Fruit fly (Drosophila melanogaster) whole organism, pupa: ENCODE measurements around the gene CG31176.

Experiments used
- CG10348 ChIP-seq: fragments of 200-800 bp; sonication (Bioruptor generic); IDR thresholded peaks from 2 replicates; pipeline ENCODE4 v1.3.6; 2022; ENCODE audit warnings: missing biosample characterization, missing genetic modification characterization
- CG12605 ChIP-seq: fragments of 200-800 bp; sonication (Bioruptor generic); IDR thresholded peaks from 2 replicates; pipeline ENCODE4 v1.3.6; 2022; ENCODE audit warnings: missing biosample characterization, missing genetic modification characterization
- CG13204 ChIP-seq: fragments of 200-800 bp; sonication (Bioruptor generic); optimal IDR thresholded peaks from 2 replicates; lab custom pipeline; 2018; ENCODE audit warnings: missing biosample characterization, mild to moderate bottlenecking, missing genetic modification characterization, moderate library complexity
- CG14655 ChIP-seq: fragments of 200-800 bp; sonication (Bioruptor generic); optimal IDR thresholded peaks from 3 replicates; lab custom pipeline; 2017; ENCODE audit warnings: mild to moderate bottlenecking, missing biosample characterization, missing genetic modification reagents, missing genetic modification characterization
- CG15710 ChIP-seq: fragments of 200-800 bp; sonication (Bioruptor generic); optimal IDR thresholded peaks from 2 replicates; lab custom pipeline; 2018; ENCODE audit warnings: missing biosample characterization, mild to moderate bottlenecking, missing genetic modification characterization, moderate library complexity
- CG17806 ChIP-seq: fragments of 200-800 bp; sonication (Bioruptor generic); optimal IDR thresholded peaks from 2 replicates; lab custom pipeline; 2018; ENCODE audit warnings: missing biosample characterization, mild to moderate bottlenecking, missing genetic modification characterization, moderate library complexity
- CG32121 ChIP-seq: fragments of 200-800 bp; sonication (Bioruptor generic); IDR thresholded peaks from 2 replicates; pipeline ENCODE4 v1.3.6; 2022; ENCODE audit warnings: missing biosample characterization, missing genetic modification characterization
- CG34367 ChIP-seq: fragments of 200-800 bp; sonication (Bioruptor generic); optimal IDR thresholded peaks from 2 replicates; lab custom pipeline; 2018; ENCODE audit warnings: missing biosample characterization, mild to moderate bottlenecking, missing genetic modification characterization
- CG8159 ChIP-seq: fragments of 200-800 bp; sonication (Bioruptor generic); optimal IDR thresholded peaks from 3 replicates; lab custom pipeline; 2018; ENCODE audit warnings: missing biosample characterization, mild to moderate bottlenecking, missing genetic modification characterization, moderate library complexity
- CG8301 ChIP-seq: fragments of 200-800 bp; sonication (Bioruptor generic); optimal IDR thresholded peaks from 2 replicates; lab custom pipeline; 2018; ENCODE audit warnings: missing biosample characterization, mild to moderate bottlenecking, missing genetic modification characterization
- CG9948 ChIP-seq: fragments of 200-800 bp; sonication (Bioruptor generic); optimal IDR thresholded peaks from 2 replicates; lab custom pipeline; 2018; ENCODE audit warnings: missing biosample characterization, mild to moderate bottlenecking, missing genetic modification characterization, moderate library complexity
- D1 ChIP-seq: fragments of 200-800 bp; sonication (Bioruptor generic); optimal IDR thresholded peaks from 2 replicates; lab custom pipeline; 2018; ENCODE audit warnings: missing biosample characterization, mild to moderate bottlenecking, missing genetic modification characterization, moderate library complexity
- EcR ChIP-seq: fragments of 200-800 bp; sonication (Bioruptor generic); optimal IDR thresholded peaks from 3 replicates; lab custom pipeline; 2019; ENCODE audit warnings: missing biosample characterization, missing genetic modification characterization, mild to moderate bottlenecking, moderate library complexity, missing genetic modification reagents
- Ets98B ChIP-seq: fragments of 200-800 bp; sonication (Bioruptor generic); IDR thresholded peaks from 2 replicates; pipeline ENCODE4 v1.3.6; 2022; ENCODE audit warnings: missing biosample characterization, missing genetic modification characterization
- Pif1A ChIP-seq: fragments of 200-800 bp; sonication (Bioruptor generic); optimal IDR thresholded peaks from 3 replicates; lab custom pipeline; 2016; ENCODE audit warnings: missing biosample characterization, missing genetic modification characterization
- Pif1B ChIP-seq: fragments of 200-800 bp; sonication (Bioruptor generic); optimal IDR thresholded peaks from 3 replicates; lab custom pipeline; 2016; ENCODE audit warnings: missing biosample characterization, missing genetic modification characterization
- Snoo ChIP-seq: fragments of 200-800 bp; sonication (Bioruptor generic); optimal IDR thresholded peaks from 3 replicates; lab custom pipeline; 2017; ENCODE audit warnings: missing biosample characterization, mild to moderate bottlenecking, missing genetic modification characterization, inconsistent platforms
- fd96Ca ChIP-seq: fragments of 200-800 bp; sonication (Bioruptor generic); IDR thresholded peaks from 3 replicates; pipeline ENCODE4 v1.3.6; 2022; ENCODE audit warnings: missing biosample characterization, missing genetic modification characterization
- gl ChIP-seq: fragments of 200-800 bp; sonication (Bioruptor generic); optimal IDR thresholded peaks from 2 replicates; lab custom pipeline; 2018; ENCODE audit warnings: missing biosample characterization, mild to moderate bottlenecking, missing genetic modification characterization
- rn ChIP-seq: fragments of 200-800 bp; sonication (Bioruptor generic); IDR thresholded peaks from 2 replicates; pipeline ENCODE4 v1.3.6; 2022; ENCODE audit warnings: missing biosample characterization, missing genetic modification characterization

The CG31176 gene

DNA sequence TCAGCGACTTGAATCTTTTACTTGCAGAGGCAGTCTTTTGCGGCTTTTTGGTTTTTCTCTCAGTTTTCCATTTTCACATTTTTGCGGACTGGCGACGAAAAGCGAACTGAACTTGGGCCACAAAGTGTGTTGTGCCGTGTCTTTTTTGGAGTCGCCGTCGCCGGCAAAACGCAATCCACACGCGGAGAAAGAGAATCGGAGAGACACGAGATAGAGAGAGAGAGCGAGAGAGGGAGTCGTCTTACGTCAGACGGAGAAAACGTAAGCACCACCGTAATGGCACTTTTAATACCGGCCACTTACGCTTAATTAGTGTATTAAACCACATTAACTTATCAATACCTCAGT lies 86.9 kb downstream of the CG31176 start:
- TF ChIP-seq Pif1A (no peak), CG14655 (GFP tag; lab: Kevin White, UChicago) (peak; percentile 6), CG15710 (no peak), CG17806 (no peak), fd96Ca (GFP tag; lab: Robert Waterston, UW) (no peak), EcR (GFP tag; lab: Kevin White, UChicago) (no peak), rn (no peak)

DNA sequence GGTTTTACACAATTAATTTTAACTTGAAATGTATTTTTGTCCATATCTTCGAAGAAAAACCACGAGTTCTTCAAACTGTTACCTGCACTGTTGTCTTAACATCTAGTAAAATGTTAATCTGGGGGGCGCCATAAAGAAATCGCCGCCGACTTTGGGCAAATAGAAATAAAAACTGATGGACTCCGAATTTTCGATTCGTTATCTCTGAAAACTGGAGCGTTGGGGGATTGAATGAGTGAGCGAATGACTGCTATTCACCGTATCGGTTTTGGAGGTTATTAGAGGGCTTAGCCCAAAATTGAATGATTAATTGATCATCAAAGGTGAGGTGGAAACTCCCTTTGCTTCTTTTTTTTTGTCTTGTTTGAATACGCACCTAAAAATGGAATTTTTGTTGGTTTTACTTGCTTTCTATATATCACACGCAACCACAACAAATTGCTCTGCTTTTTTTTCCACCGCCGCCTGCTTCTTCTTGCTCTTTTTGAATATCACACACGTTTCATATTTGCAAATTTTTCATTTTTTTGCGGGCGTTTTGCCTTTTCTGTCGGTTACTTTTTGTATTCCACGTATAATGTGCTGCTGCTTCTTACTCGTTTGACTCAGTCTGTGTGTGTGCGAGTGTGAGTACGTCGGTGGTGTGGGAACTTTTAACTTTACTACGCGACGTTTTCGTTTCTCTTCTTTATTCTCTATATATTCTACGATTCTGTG lies 87.5 kb downstream of the CG31176 start:
- TF ChIP-seq CG17806 (no peak), CG15710 (no peak), CG34367 (tag; lab: Kevin White, UChicago) (no peak), CG9948 (no peak), CG8301 (tag; lab: Kevin White, UChicago) (no peak), Snoo (no peak), CG12605 (GFP tag; lab: Robert Waterston, UW) (no peak), rn (no peak), CG32121 (GFP tag; lab: Robert Waterston, UW) (no peak), D1 (tag; lab: Kevin White, UChicago) (no peak)
- TF ChIP-seq, all 21 proteins: peak for 0

DNA sequence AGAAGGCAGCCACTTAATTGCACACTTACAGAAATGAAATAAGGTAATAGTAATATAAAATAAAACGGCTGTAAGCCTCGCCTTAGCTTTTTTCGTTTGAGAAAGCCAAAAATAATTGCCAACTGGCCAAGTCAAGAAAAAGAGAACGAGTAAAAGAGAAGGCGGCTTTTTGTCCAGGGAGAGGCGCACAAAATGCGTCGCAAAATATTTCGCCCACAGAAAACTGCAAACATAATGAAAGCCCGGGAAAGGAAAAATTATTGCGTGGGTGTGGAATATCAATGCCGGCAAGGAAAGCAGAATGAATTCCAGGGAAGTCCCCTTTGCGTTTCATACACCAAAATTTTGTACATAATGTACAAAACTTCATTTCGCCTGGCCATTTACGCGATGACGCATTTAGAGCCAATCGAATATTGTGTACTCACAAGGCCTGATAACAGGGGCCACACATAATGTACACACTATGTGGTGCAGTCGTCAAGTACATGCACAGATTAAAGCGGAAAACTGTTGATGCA lies 88.4 kb downstream of the CG31176 start:
- TF ChIP-seq CG10348 (GFP tag; lab: Robert Waterston, UW) (no peak), gl (tag; lab: Kevin White, UChicago) (no peak), Pif1A (no peak)

DNA sequence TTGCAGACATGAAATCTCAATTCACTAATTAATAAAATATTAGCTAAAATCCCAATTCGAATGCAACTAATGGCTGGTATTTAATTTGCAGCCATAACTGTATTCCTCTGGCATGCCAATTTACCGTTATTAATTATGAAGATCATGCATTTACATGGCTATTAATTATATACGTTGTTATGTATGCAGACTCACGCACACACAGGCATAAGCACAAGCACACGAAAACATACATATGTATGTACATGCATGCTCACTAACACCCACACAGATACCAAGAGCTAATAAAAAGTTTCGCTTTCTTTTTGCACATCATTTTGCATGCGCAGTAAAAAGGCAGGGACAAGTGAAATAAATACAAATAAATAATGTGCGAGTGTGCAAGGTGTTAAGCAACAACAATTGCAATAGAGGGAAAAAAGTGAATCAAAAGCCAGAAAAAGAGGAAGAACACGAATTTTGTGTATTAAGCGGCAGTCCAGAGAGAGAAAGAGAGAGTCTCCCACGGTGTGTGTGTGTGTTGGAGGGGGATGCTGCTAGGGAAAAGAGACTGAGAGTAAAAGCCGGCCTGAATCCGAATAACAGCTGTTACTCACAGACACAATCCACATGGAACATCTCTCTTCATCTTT lies 89.1 kb downstream of the CG31176 start:
- TF ChIP-seq Pif1A = no peak
- peak; percentile 25 for TF ChIP-seq CG15710
- TF ChIP-seq CG12605 (GFP tag; lab: Robert Waterston, UW) = no peak
- TF ChIP-seq CG14655 (GFP tag; lab: Kevin White, UChicago) = peak; percentile 36
- peak; percentile 9 for TF ChIP-seq CG34367 (tag; lab: Kevin White, UChicago)
- no peak for TF ChIP-seq Pif1B (GFP tag; lab: Kevin White, UChicago)
- TF ChIP-seq CG17806 = no peak
- peak; percentile 43 for TF ChIP-seq EcR (GFP tag; lab: Kevin White, UChicago)
- TF ChIP-seq CG32121 (GFP tag; lab: Robert Waterston, UW) = no peak
- peak; percentile 32 for TF ChIP-seq gl (tag; lab: Kevin White, UChicago)
- TF ChIP-seq CG8301 (tag; lab: Kevin White, UChicago) = peak; percentile 24
- TF ChIP-seq CG13204 (GFP tag; lab: Kevin White, UChicago) = no peak

DNA sequence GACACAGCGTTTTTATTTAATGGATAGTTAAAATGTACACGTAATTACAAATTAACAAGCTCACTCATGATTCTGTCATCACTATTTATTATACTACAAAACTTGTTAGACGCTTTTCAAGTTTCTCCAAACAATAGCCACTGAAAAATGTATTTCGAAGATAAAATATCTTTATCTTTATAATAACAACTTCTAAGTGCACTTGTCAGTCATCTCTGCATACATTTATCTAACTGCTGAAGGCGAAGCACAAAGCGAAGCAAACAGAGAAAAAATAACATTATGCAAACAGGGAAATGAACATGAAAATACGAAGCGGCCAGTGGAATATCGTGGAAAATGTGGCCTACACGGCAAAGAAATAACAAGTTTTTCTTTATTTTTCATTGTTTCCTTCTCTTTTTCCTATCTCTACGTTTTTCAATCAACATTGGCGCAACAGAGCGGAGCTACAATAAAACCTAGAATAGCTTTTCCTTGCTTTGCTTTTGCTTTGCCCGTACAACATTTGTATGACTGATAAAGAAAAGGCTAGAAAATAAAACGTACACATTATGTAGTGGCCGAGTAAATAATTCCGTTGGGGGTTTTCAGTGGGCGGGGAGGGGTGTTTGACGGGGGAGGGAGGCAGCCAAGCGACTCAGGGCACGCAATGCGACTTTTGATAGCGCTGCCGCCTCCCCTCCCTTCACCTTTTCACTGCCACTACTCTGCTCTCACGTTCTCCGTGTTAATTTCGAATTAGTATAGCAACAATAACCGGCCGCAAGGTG lies 89.9 kb downstream of the CG31176 start:
- TF ChIP-seq CG8159 (tag; lab: Kevin White, UChicago) = no peak
- TF ChIP-seq CG9948 = no peak
- TF ChIP-seq D1 (tag; lab: Kevin White, UChicago) = no peak
- no peak for TF ChIP-seq CG15710
- TF ChIP-seq rn = no peak
- peak; percentile 40; the same call in 1 of the 2 replicates for TF ChIP-seq Ets98B
- TF ChIP-seq CG13204 (GFP tag; lab: Kevin White, UChicago) = no peak
- TF ChIP-seq fd96Ca (GFP tag; lab: Robert Waterston, UW) = peak; percentile 63; the same call in 2 of the 3 replicates
- peak; percentile 11 for TF ChIP-seq CG8301 (tag; lab: Kevin White, UChicago)
- peak; percentile 61 for TF ChIP-seq CG14655 (GFP tag; lab: Kevin White, UChicago)
- peak; percentile 39; the same call in 1 of the 2 replicates for TF ChIP-seq CG12605 (GFP tag; lab: Robert Waterston, UW)
- no peak for TF ChIP-seq EcR (GFP tag; lab: Kevin White, UChicago)
- no peak for TF ChIP-seq gl (tag; lab: Kevin White, UChicago)
- no peak for TF ChIP-seq Pif1B (GFP tag; lab: Kevin White, UChicago)
- TF ChIP-seq CG32121 (GFP tag; lab: Robert Waterston, UW) = peak; percentile 72

DNA sequence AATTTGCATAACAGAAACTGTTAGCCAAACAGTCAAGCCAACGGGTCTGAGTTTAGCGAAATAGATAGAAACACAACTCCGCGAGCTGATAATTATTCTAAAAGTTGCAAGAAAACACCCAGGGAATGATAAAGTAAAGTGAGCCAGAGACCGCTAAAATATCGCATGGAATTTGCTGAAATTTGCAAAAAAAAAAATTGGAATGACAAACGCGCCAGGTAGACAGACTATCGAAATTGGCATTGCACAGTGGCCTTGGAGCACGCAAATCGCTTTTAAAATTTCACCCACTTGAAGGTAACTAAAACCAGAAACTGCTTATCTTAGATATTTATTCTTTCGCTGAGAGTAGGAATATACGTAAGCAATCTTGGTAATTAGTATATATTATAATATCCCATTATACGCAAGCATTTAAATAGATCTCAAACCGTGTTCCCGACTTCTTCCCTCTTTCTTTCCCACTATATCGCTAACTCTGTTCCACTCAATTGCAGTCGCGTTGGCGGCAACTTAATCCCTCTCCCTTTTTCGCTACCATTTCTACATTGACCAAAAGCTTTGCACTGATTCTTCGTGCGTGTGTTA lies 91.2 kb downstream of the CG31176 start:
- TF ChIP-seq CG32121 (GFP tag; lab: Robert Waterston, UW) (no peak), CG17806 (no peak), gl (tag; lab: Kevin White, UChicago) (no peak), CG8301 (tag; lab: Kevin White, UChicago) (no peak), CG9948 (no peak), rn (no peak), CG12605 (GFP tag; lab: Robert Waterston, UW) (no peak), CG13204 (GFP tag; lab: Kevin White, UChicago) (no peak)
